Fruit fly (Drosophila melanogaster): Measurements from ENCODE around the gene CG34164.

DNA sequence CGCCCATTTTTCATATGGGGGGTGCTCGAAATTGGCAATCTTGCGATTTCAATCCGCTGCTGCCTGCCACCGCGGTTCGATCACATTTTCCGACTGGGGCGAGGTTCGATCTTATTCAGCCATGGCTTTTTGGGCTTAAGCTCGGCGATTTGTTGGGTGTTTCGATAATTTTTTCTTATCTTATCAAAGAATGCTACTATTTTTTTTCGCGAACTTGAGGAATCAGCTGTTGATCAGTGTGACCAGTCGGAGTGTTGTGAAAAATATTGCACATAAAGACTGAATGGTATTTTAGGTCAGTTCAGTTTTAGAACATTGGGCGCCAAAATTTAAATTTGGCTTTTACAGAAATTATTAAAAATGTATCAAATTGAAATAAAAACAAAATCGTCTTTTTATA, 35.4 kb upstream of the CG34164 start, which contains the start of gene Wdr81:
- TF ChIP-seq zfh1 (GFP tag; IDR thresholded peaks at IDR 0.05) (no peak), kni (GFP tag; optimal IDR thresholded peaks at IDR 0.05) (no peak), CHES-1-like (GFP tag; optimal IDR thresholded peaks at IDR 0.05) (no peak), da (GFP tag; optimal IDR thresholded peaks at IDR 0.05) (no peak), Med (GFP tag) (no peak), CG8924 (tag; optimal IDR thresholded peaks at IDR 0.05) (no peak), HHEX (GFP tag; optimal IDR thresholded peaks at IDR 0.05) (no peak), CG6683 (GFP tag; optimal IDR thresholded peaks at IDR 0.05) (no peak), rib (GFP tag; IDR thresholded peaks at IDR 0.05) (peak; percentile 68), CG10431 (GFP tag; optimal IDR thresholded peaks at IDR 0.05) (no peak), CoRest (tag; optimal IDR thresholded peaks at IDR 0.05) (no peak), NfI (GFP tag; optimal IDR thresholded peaks at IDR 0.05) (no peak), tna (GFP tag; IDR thresholded peaks at IDR 0.05; ENCODE audit: partially characterized antibody) (no peak), B-H1 (GFP tag; IDR thresholded peaks at IDR 0.05) (no peak)
